Fruit fly (Drosophila melanogaster): ENCODE measurements around the gene TM9SF4.

TM9SF4 gene

dm6 chr2L:13802075-13802639, 55.4 kb downstream of the TM9SF4 start (continued):
- TF ChIP-seq crol (GFP tag; IDR thresholded peaks at IDR 0.05): peak; percentile 45; the same call in 1 of the 2 replicates
- TF ChIP-seq CG16863 (GFP tag; optimal IDR thresholded peaks at IDR 0.05): no peak
- TF ChIP-seq Eip74EF (GFP tag; optimal IDR thresholded peaks at IDR 0.05): no peak

dm6 chr2L:13803032-13803661, 56.4 kb downstream of the TM9SF4 start, which contains the start of gene CAH1:
TSS of gene CAH1 (plus strand) at chr2L:13803626.
- TF ChIP-seq chinmo (GFP tag; IDR thresholded peaks at IDR 0.05; ENCODE audit: partially characterized antibody): peak; percentile 93
- TF ChIP-seq vvl (GFP tag; IDR thresholded peaks at IDR 0.05): peak; percentile 57; the same call in 1 of the 2 replicates
- peak in 1 of 2 experiments; percentile 37 for TF ChIP-seq Trl (optimal IDR thresholded peaks at IDR 0.05)
- TF ChIP-seq Trl (GFP tag; optimal IDR thresholded peaks at IDR 0.05): no peak
- TF ChIP-seq lab (GFP tag; optimal IDR thresholded peaks at IDR 0.05): peak; percentile 23
- peak; percentile 63 for TF ChIP-seq ftz-f1 (GFP tag; optimal IDR thresholded peaks at IDR 0.05)
- TF ChIP-seq Adf1 (GFP tag; IDR thresholded peaks at IDR 0.05): peak; percentile 95
- TF ChIP-seq sens (GFP tag): peak; percentile 47
- TF ChIP-seq CG15514 (GFP tag; optimal IDR thresholded peaks at IDR 0.05): peak; percentile 21
- TF ChIP-seq CG10979 (tag; optimal IDR thresholded peaks at IDR 0.05): no peak
- TF ChIP-seq Blimp-1 (GFP tag; optimal IDR thresholded peaks at IDR 0.05): no peak
- TF ChIP-seq CG10543 (GFP tag; optimal IDR thresholded peaks at IDR 0.05): peak; percentile 41
- TF ChIP-seq Dbx (GFP tag; IDR thresholded peaks at IDR 0.05): peak; percentile 44; the same call in 1 of the 3 replicates
- TF ChIP-seq crol (GFP tag; IDR thresholded peaks at IDR 0.05): peak; percentile 92
- TF ChIP-seq rib (GFP tag; IDR thresholded peaks at IDR 0.05): peak; percentile 54; the same call in 1 of the 2 replicates
- no peak for TF ChIP-seq CG8290 (GFP tag; optimal IDR thresholded peaks at IDR 0.05)
- TF ChIP-seq CG8290 (tag; optimal IDR thresholded peaks at IDR 0.05): peak in 1 of 2 experiments; percentile 42
- peak; percentile 73 for TF ChIP-seq Med (GFP tag)
- TF ChIP-seq sug (tag; optimal IDR thresholded peaks at IDR 0.05): peak; percentile 47
- TF ChIP-seq amos (GFP tag; IDR thresholded peaks at IDR 0.05; ENCODE audit: partially characterized antibody): peak; percentile 19; the same call in 1 of the 2 replicates
- TF ChIP-seq klu (GFP tag; IDR thresholded peaks at IDR 0.05): 0 out of 2 replicates have a peak, but pooled peaks have one; percentile 16
- peak; percentile 19; the same call in 1 of the 2 replicates for TF ChIP-seq CG32532 (GFP tag; IDR thresholded peaks at IDR 0.05)
- 0 out of 2 replicates have a peak, but pooled peaks have one; percentile 5 for TF ChIP-seq slbo (GFP tag; IDR thresholded peaks at IDR 0.05)
- TF ChIP-seq CG6175 (GFP tag; IDR thresholded peaks at IDR 0.05): 0 out of 3 replicates have a peak, but pooled peaks have one; percentile 61
- peak in 1 of 2 experiments; percentile 96 for TF ChIP-seq Hr78 (GFP tag; optimal IDR thresholded peaks at IDR 0.05)
- TF ChIP-seq CG2202 (tag; optimal IDR thresholded peaks at IDR 0.05): no peak
- TF ChIP-seq Pdp1 (GFP tag; optimal IDR thresholded peaks at IDR 0.05): peak in 1 of 2 experiments; percentile 80
- no peak for TF ChIP-seq CG10209 (GFP tag; optimal IDR thresholded peaks at IDR 0.05)
- TF ChIP-seq CG17328 (GFP tag; IDR thresholded peaks at IDR 0.05): 0 out of 2 replicates have a peak, but pooled peaks have one; percentile 9
- no peak for TF ChIP-seq pan (optimal IDR thresholded peaks at IDR 0.05)
- TF ChIP-seq pan (GFP tag; optimal IDR thresholded peaks at IDR 0.05 in 1 of 2, IDR thresholded peaks at IDR 0.05 in 1 of 2): peak in 1 of 2 experiments; percentile 40
- peak; percentile 71 for TF ChIP-seq exex (tag; optimal IDR thresholded peaks at IDR 0.05)
- TF ChIP-seq Ets65A (GFP tag): peak; percentile 22
- TF ChIP-seq CG9932 (GFP tag; IDR thresholded peaks at IDR 0.05): 0 out of 2 replicates have a peak, but pooled peaks have one; percentile 43
- no peak for TF ChIP-seq CG11696 (GFP tag; IDR thresholded peaks at IDR 0.05)
- no peak for TF ChIP-seq pita (GFP tag; optimal IDR thresholded peaks at IDR 0.05)
- no peak for TF ChIP-seq CG43689 (GFP tag; IDR thresholded peaks at IDR 0.05)
- TF ChIP-seq CG12769 (tag; optimal IDR thresholded peaks at IDR 0.05): peak; percentile 83
- TF ChIP-seq nerfin-1 (tag; optimal IDR thresholded peaks at IDR 0.05): no peak
- TF ChIP-seq CG13287 (GFP tag; IDR thresholded peaks at IDR 0.05; ENCODE audit: partially characterized antibody): peak; percentile 44
